Fruit fly (Drosophila melanogaster): ENCODE data around the gene wts.

The wts gene

dm6 chr3R:30797323-30797911 lies 9.0 kb downstream of the wts start (continued):
- no peak for TF ChIP-seq CG30431 (GFP tag; optimal IDR thresholded peaks at IDR 0.05)
- peak; percentile 87 for TF ChIP-seq lmd (GFP tag; IDR thresholded peaks at IDR 0.05)
- TF ChIP-seq jing (GFP tag; optimal IDR thresholded peaks at IDR 0.05), result peak; percentile 41
- TF ChIP-seq sd (tag; optimal IDR thresholded peaks at IDR 0.05), result no peak
- TF ChIP-seq caup (GFP tag; optimal IDR thresholded peaks at IDR 0.05; ENCODE audit: severe bottlenecking), result peak; percentile 60
- TF ChIP-seq CG6272 (GFP tag; IDR thresholded peaks at IDR 0.05), result no peak
- TF ChIP-seq CG9609 (GFP tag; optimal IDR thresholded peaks at IDR 0.05), result no peak
- TF ChIP-seq CG15479 (GFP tag; optimal IDR thresholded peaks at IDR 0.05), result no peak
- no peak for TF ChIP-seq Sry-δ (GFP tag; optimal IDR thresholded peaks at IDR 0.05)
- TF ChIP-seq Opbp (GFP tag; IDR thresholded peaks at IDR 0.05; ENCODE audit: partially characterized antibody), result no peak
- TF ChIP-seq CG34422 (GFP tag; IDR thresholded peaks at IDR 0.05), result peak; percentile 74
- peak; percentile 51 for TF ChIP-seq Drgx (GFP tag; IDR thresholded peaks at IDR 0.05)
- TF ChIP-seq grau (tag; optimal IDR thresholded peaks at IDR 0.05), result peak; percentile 78
- no peak for TF ChIP-seq CG6765 (GFP tag; optimal IDR thresholded peaks at IDR 0.05)
- TF ChIP-seq bowl (GFP tag; IDR thresholded peaks at IDR 0.05), result no peak
- no peak for TF ChIP-seq unc-4 (GFP tag; IDR thresholded peaks at IDR 0.05; ENCODE audit: partially characterized antibody)
- TF ChIP-seq insv (GFP tag; optimal IDR thresholded peaks at IDR 0.05), result no peak
- TF ChIP-seq CG15011 (GFP tag; optimal IDR thresholded peaks at IDR 0.05), result peak; percentile 9
- peak; percentile 59 for TF ChIP-seq CG17385 (GFP tag; optimal IDR thresholded peaks at IDR 0.05)
- TF ChIP-seq D19A (tag; optimal IDR thresholded peaks at IDR 0.05), result peak; percentile 57
- TF ChIP-seq CG15073 (GFP tag; optimal IDR thresholded peaks at IDR 0.05), result no peak
- peak; percentile 12; the same call in 1 of the 2 replicates for TF ChIP-seq MBD-R2 (GFP tag; IDR thresholded peaks at IDR 0.05)
- TF ChIP-seq Poxn (GFP tag; IDR thresholded peaks at IDR 0.05), result peak; percentile 51; the same call in 1 of the 2 replicates
- TF ChIP-seq CG7372 (GFP tag; IDR thresholded peaks at IDR 0.05), result peak; percentile 66
- peak; percentile 43 for TF ChIP-seq CG10654 (GFP tag; optimal IDR thresholded peaks at IDR 0.05)
- TF ChIP-seq TFAM (GFP tag; optimal IDR thresholded peaks at IDR 0.05), result no peak
- no peak for TF ChIP-seq Hmx (GFP tag; optimal IDR thresholded peaks at IDR 0.05)
- TF ChIP-seq CG11456 (GFP tag; IDR thresholded peaks at IDR 0.05), result peak; percentile 54; the same call in 2 of the 3 replicates
- TF ChIP-seq CG17359 (tag; optimal IDR thresholded peaks at IDR 0.05), result peak; percentile 75
- TF ChIP-seq CG33557 (GFP tag; optimal IDR thresholded peaks at IDR 0.05), result no peak
- peak; percentile 12 for TF ChIP-seq run (tag; optimal IDR thresholded peaks at IDR 0.05)
- no peak for TF ChIP-seq kah (GFP tag; optimal IDR thresholded peaks at IDR 0.05)
- TF ChIP-seq slbo (GFP tag; IDR thresholded peaks at IDR 0.05), result peak; percentile 83
- peak; percentile 83 for TF ChIP-seq CG15269 (tag; optimal IDR thresholded peaks at IDR 0.05)
- no peak for TF ChIP-seq CG10543 (GFP tag; optimal IDR thresholded peaks at IDR 0.05)
- no peak for TF ChIP-seq onecut (GFP tag; IDR thresholded peaks at IDR 0.05)
- peak; percentile 66 for TF ChIP-seq twi (tag; optimal IDR thresholded peaks at IDR 0.05)
- TF ChIP-seq peb (GFP tag; IDR thresholded peaks at IDR 0.05), result 0 out of 2 replicates have a peak, but pooled peaks have one; percentile 15
- TF ChIP-seq YL-1 (GFP tag; optimal IDR thresholded peaks at IDR 0.05), result no peak
- TF ChIP-seq HLH54F (GFP tag; optimal IDR thresholded peaks at IDR 0.05), result peak; percentile 13
- no peak for TF ChIP-seq sima (GFP tag; optimal IDR thresholded peaks at IDR 0.05)
- no peak for TF ChIP-seq Kr (GFP tag; optimal IDR thresholded peaks at IDR 0.05)
- TF ChIP-seq pho (GFP tag; optimal IDR thresholded peaks at IDR 0.05), result peak; percentile 5
- TF ChIP-seq CG5953 (GFP tag; IDR thresholded peaks at IDR 0.05), result peak; percentile 41; the same call in 1 of the 2 replicates
- peak; percentile 35 for TF ChIP-seq Hr3 (GFP tag; optimal IDR thresholded peaks at IDR 0.05)
- TF ChIP-seq Awh (GFP tag; IDR thresholded peaks at IDR 0.05), result peak; percentile 61
- peak; percentile 10 for TF ChIP-seq Six4 (GFP tag; optimal IDR thresholded peaks at IDR 0.05)
- TF ChIP-seq ap (GFP tag; IDR thresholded peaks at IDR 0.05), result peak; percentile 52
- no peak for TF ChIP-seq CHES-1-like (GFP tag; optimal IDR thresholded peaks at IDR 0.05)
- peak; percentile 67 for TF ChIP-seq HHEX (GFP tag; optimal IDR thresholded peaks at IDR 0.05)
- TF ChIP-seq Antp (GFP tag; optimal IDR thresholded peaks at IDR 0.05), result peak; percentile 30

Data from whole organism, embryonic.